Worm (Caenorhabditis elegans): ENCODE results near the gene lact-4.

ce11 chrII:8464448-8464898 is 15.8 kb downstream of the lact-4 start, which contains the start of gene fars-3:
- no peak for TF ChIP-seq F49E8.2 (tag; optimal IDR thresholded peaks at IDR 0.05; ENCODE audit: insufficient read depth)
- no peak for TF ChIP-seq unc-62 (GFP tag; optimal IDR thresholded peaks at IDR 0.05)
- TF ChIP-seq egl-18 (GFP tag; IDR thresholded peaks at IDR 0.05): no peak
- peak; percentile 60; the same call in 1 of the 2 replicates for TF ChIP-seq Y79H2A.3 (GFP tag; conservative IDR thresholded peaks at IDR 0.05)
- TF ChIP-seq aptf-3 (GFP tag; IDR thresholded peaks at IDR 0.05): no peak
- TF ChIP-seq ccch-3 (GFP tag; optimal IDR thresholded peaks at IDR 0.05): no peak
- TF ChIP-seq let-526 (GFP tag; IDR thresholded peaks at IDR 0.05): no peak

Measured in whole organism, young adult.